Worm (Caenorhabditis elegans): Measurements from ENCODE around the gene rrsr-1.

rrsr-1 gene

ce11 chrV:14438099-14438739 lies 13.4 kb upstream of the rrsr-1 start:
- TF ChIP-seq sma-9 (GFP tag; optimal IDR thresholded peaks at IDR 0.05) (no peak), sma-9 (tag; optimal IDR thresholded peaks at IDR 0.05) (no peak), Y55F3AM.14 (GFP tag; optimal IDR thresholded peaks at IDR 0.05) (no peak), unc-55 (GFP tag; optimal IDR thresholded peaks at IDR 0.05) (no peak), mdl-1 (tag; optimal IDR thresholded peaks at IDR 0.05) (no peak), ztf-1 (GFP tag; conservative IDR thresholded peaks at IDR 0.05) (no peak), aly-2 (tag; optimal IDR thresholded peaks at IDR 0.05) (no peak), egl-27 (tag; optimal IDR thresholded peaks at IDR 0.05) (no peak), gmeb-1 (tag; optimal IDR thresholded peaks at IDR 0.05) (no peak), nhr-10 (tag; optimal IDR thresholded peaks at IDR 0.05) (no peak), nhr-6 (tag; optimal IDR thresholded peaks at IDR 0.05) (no peak), lsy-2 (tag; optimal IDR thresholded peaks at IDR 0.05) (no peak), ztf-11 (tag; optimal IDR thresholded peaks at IDR 0.05) (no peak), mab-5 (tag; optimal IDR thresholded peaks at IDR 0.05) (no peak), elt-1 (tag; optimal IDR thresholded peaks at IDR 0.05) (no peak), nhr-237 (tag; optimal IDR thresholded peaks at IDR 0.05) (no peak), zag-1 (tag; optimal IDR thresholded peaks at IDR 0.05) (no peak)

DNA sequence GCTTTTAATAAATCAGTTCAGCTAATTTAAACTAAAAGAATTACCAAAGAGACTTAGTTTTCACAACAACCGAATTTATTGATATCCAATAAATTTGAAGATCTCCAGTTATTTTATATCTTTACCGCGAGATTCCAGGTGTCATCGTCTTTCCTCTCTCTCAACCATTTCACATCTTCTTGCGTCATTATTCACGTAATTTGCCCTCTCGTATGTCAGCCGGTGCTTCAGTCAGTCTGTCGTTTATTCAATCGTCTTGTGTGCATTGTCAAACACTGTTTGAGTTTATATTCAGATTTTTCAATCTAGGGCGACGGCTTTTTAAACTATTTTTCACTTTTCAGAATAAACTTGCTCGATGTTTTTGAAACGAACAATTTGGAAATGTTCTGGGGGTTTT lies 12.5 kb upstream of the rrsr-1 start:
- no peak for TF ChIP-seq nhr-23 (tag; optimal IDR thresholded peaks at IDR 0.05)
- no peak for TF ChIP-seq ama-1 (optimal IDR thresholded peaks at IDR 0.05)
- no peak for TF ChIP-seq C34F6.9 (tag; optimal IDR thresholded peaks at IDR 0.05)
- TF ChIP-seq ceh-16 (tag; optimal IDR thresholded peaks at IDR 0.05) = no peak
- no peak for TF ChIP-seq ztf-4 (tag; optimal IDR thresholded peaks at IDR 0.05)
- no peak for TF ChIP-seq elt-3 (tag; optimal IDR thresholded peaks at IDR 0.05)
- TF ChIP-seq ZK546.5 (tag; optimal IDR thresholded peaks at IDR 0.05) = no peak
- no peak for TF ChIP-seq dmd-4 (tag; optimal IDR thresholded peaks at IDR 0.05)
- TF ChIP-seq Y55F3AM.14 (GFP tag; optimal IDR thresholded peaks at IDR 0.05) = no peak
- TF ChIP-seq sma-9 (GFP tag; optimal IDR thresholded peaks at IDR 0.05) = no peak
- TF ChIP-seq sma-9 (tag; optimal IDR thresholded peaks at IDR 0.05) = no peak
- no peak for TF ChIP-seq zag-1 (tag; optimal IDR thresholded peaks at IDR 0.05)
- TF ChIP-seq ztf-11 (tag; optimal IDR thresholded peaks at IDR 0.05) = no peak
- TF ChIP-seq crh-2 (tag; optimal IDR thresholded peaks at IDR 0.05) = no peak
- TF ChIP-seq nhr-129 (tag; optimal IDR thresholded peaks at IDR 0.05) = no peak
- no peak for TF ChIP-seq elt-1 (tag; optimal IDR thresholded peaks at IDR 0.05)

ce11 chrV:14436195-14436594 lies 11.4 kb upstream of the rrsr-1 start:
- no peak for TF ChIP-seq zag-1 (tag; optimal IDR thresholded peaks at IDR 0.05)
- no peak for TF ChIP-seq nhr-237 (tag; optimal IDR thresholded peaks at IDR 0.05)
- TF ChIP-seq unc-62 (GFP tag; optimal IDR thresholded peaks at IDR 0.05) = no peak
- TF ChIP-seq nhr-25 (tag; optimal IDR thresholded peaks at IDR 0.05) = no peak
- TF ChIP-seq nhr-6 (tag; optimal IDR thresholded peaks at IDR 0.05) = no peak
- no peak for TF ChIP-seq elt-1 (tag; optimal IDR thresholded peaks at IDR 0.05)
- no peak for TF ChIP-seq lsy-2 (tag; optimal IDR thresholded peaks at IDR 0.05)
- no peak for TF ChIP-seq gmeb-1 (tag; optimal IDR thresholded peaks at IDR 0.05)
- TF ChIP-seq nhr-129 (tag; optimal IDR thresholded peaks at IDR 0.05) = no peak
- no peak for TF ChIP-seq skn-1 (tag; optimal IDR thresholded peaks at IDR 0.05)
- TF ChIP-seq ceh-16 (tag; optimal IDR thresholded peaks at IDR 0.05) = no peak
- no peak for TF ChIP-seq nhr-23 (tag; optimal IDR thresholded peaks at IDR 0.05)

DNA sequence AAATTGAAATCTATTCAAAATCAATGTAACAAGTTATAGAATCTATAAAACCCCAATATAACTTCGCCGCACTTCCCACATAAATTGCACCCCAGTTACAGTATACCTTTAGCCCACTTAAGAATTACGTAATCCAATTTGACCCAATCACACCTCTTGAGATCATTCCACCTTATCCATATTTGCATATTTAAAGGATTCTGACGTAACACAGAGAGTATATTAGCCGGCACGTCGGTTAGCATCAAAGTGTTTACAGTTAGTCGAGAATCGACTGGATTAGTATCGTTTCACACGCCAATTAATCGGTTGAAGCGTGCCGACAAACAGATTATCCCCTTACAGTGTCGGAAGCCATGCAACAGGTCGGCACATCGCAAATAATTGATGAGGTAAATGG lies 8.8 kb upstream of the rrsr-1 start:
- TF ChIP-seq nhr-12 (tag; optimal IDR thresholded peaks at IDR 0.05) = no peak
- TF ChIP-seq dmd-4 (tag; optimal IDR thresholded peaks at IDR 0.05) = no peak
- TF ChIP-seq nhr-237 (tag; optimal IDR thresholded peaks at IDR 0.05) = no peak
- TF ChIP-seq skn-1 (tag; optimal IDR thresholded peaks at IDR 0.05) = no peak

- no peak for TF ChIP-seq nhr-12 (tag; optimal IDR thresholded peaks at IDR 0.05)
- no peak for TF ChIP-seq ceh-16 (tag; optimal IDR thresholded peaks at IDR 0.05)
- TF ChIP-seq nhr-11 (tag; optimal IDR thresholded peaks at IDR 0.05) = no peak
- TF ChIP-seq snpc-4 (tag; optimal IDR thresholded peaks at IDR 0.05) = no peak
- no peak for TF ChIP-seq sem-4 (tag; optimal IDR thresholded peaks at IDR 0.05)
- no peak for TF ChIP-seq elt-1 (tag; optimal IDR thresholded peaks at IDR 0.05)
- no peak for TF ChIP-seq elt-3 (tag; optimal IDR thresholded peaks at IDR 0.05)
- TF ChIP-seq unc-55 (GFP tag; optimal IDR thresholded peaks at IDR 0.05) = no peak
- TF ChIP-seq nhr-23 (tag; optimal IDR thresholded peaks at IDR 0.05) = no peak
- TF ChIP-seq nhr-129 (tag; optimal IDR thresholded peaks at IDR 0.05) = no peak
- no peak for TF ChIP-seq unc-39 (tag; optimal IDR thresholded peaks at IDR 0.05)
- no peak for TF ChIP-seq dmd-4 (tag; optimal IDR thresholded peaks at IDR 0.05)
- no peak for TF ChIP-seq mbf-1 (tag; optimal IDR thresholded peaks at IDR 0.05)
- TF ChIP-seq blmp-1 (tag; optimal IDR thresholded peaks at IDR 0.05; ENCODE audit: insufficient read depth) = no peak
- no peak for TF ChIP-seq sma-9 (GFP tag; optimal IDR thresholded peaks at IDR 0.05)
- TF ChIP-seq sma-9 (tag; optimal IDR thresholded peaks at IDR 0.05) = no peak
- no peak for TF ChIP-seq zag-1 (tag; optimal IDR thresholded peaks at IDR 0.05)
- TF ChIP-seq nhr-237 (tag; optimal IDR thresholded peaks at IDR 0.05) = no peak
- no peak for TF ChIP-seq lsy-2 (tag; optimal IDR thresholded peaks at IDR 0.05)
Observed at ce11 chrV:14432259-14432658, 7.5 kb upstream of the rrsr-1 start, which contains the start of gene egl-1. TSS of gene egl-1 (minus strand) at chrV:14432359.

All from whole organism, L2 larva.